Fruit fly (Drosophila melanogaster) whole organism, embryonic: ENCODE data around the gene CSN5.

ENCODE experiments used
- CG10274 ChIP-seq: fragments of 200-800 bp; sonication (Bioruptor generic); optimal IDR thresholded peaks from 3 replicates; lab custom pipeline; 2017; ENCODE audit warnings: missing biosample characterization, mild to moderate bottlenecking, missing genetic modification characterization
- CG18011 ChIP-seq: fragments of 200-800 bp; sonication (Bioruptor generic); optimal IDR thresholded peaks from 2 replicates; lab custom pipeline; 2017; ENCODE audit warnings: missing biosample characterization, missing genetic modification characterization, mild to moderate bottlenecking, moderate library complexity, missing genotype
- CG4820 ChIP-seq: fragments of 200-800 bp; sonication (Bioruptor generic); optimal IDR thresholded peaks from 3 replicates; lab custom pipeline; 2016; ENCODE audit warnings: missing biosample characterization, missing genetic modification characterization
- Mes4 ChIP-seq: fragments of 200-800 bp; sonication (Bioruptor generic); optimal IDR thresholded peaks from 2 replicates; lab custom pipeline; 2016; ENCODE audit warnings: missing biosample characterization, missing genetic modification characterization
- Scr ChIP-seq: fragments of 200-800 bp; sonication (Bioruptor generic); IDR thresholded peaks from 2 replicates; pipeline ENCODE4 v1.3.6; 2022; ENCODE audit warnings: missing biosample characterization, missing genetic modification characterization; ENCODE audit not compliant: partially characterized antibody
- chif ChIP-seq, 2 experiments: fragments of 200-800 bp; sonication (Bioruptor generic); optimal IDR thresholded peaks; 3 replicates each; lab custom pipeline; 2016; ENCODE audit warnings: missing biosample characterization in 2 of 2, missing genetic modification characterization in 2 of 2
- esg ChIP-seq: fragments of 200-800 bp; sonication (Bioruptor generic); conservative IDR thresholded peaks from 2 replicates; pipeline ENCODE4 v1.3.6; 2022; ENCODE audit warnings: missing biosample characterization, missing genetic modification characterization
- jing ChIP-seq: fragments of 200-800 bp; sonication (Bioruptor generic); optimal IDR thresholded peaks from 2 replicates; lab custom pipeline; 2018; ENCODE audit warnings: missing biosample characterization, mild to moderate bottlenecking, missing genetic modification characterization
- kah ChIP-seq: fragments of 200-800 bp; sonication (Bioruptor generic); optimal IDR thresholded peaks from 2 replicates; lab custom pipeline; 2018; ENCODE audit warnings: missing biosample characterization, mild to moderate bottlenecking, missing genetic modification characterization
- knrl ChIP-seq: fragments of 200-800 bp; sonication (Bioruptor generic); IDR thresholded peaks from 3 replicates; pipeline ENCODE4 v1.3.6; 2022; ENCODE audit warnings: missing biosample characterization, missing genetic modification characterization; ENCODE audit not compliant: partially characterized antibody
- prd ChIP-seq, 3 experiments: fragments of >200 bp in 2 of 3; fragments of 200-800 bp in 1 of 3; sonication (Bioruptor generic) in 1 of 3; optimal IDR thresholded peaks in 2 of 3; IDR thresholded peaks in 1 of 3; 2 replicates in 2 of 3; 3 replicates in 1 of 3; pipeline versions ENCODE4 v1.3.6 to Lab custom; 2017 to 2022; ENCODE audit warnings: missing biosample characterization in 1 of 3, missing genetic modification characterization in 1 of 3

- TF ChIP-seq jing (GFP tag; lab: Kevin White, UChicago) (no peak), kah (GFP tag; lab: Kevin White, UChicago) (no peak), CG18011 (GFP tag; lab: Kevin White, UChicago) (no peak), Scr (GFP tag; lab: Robert Waterston, UW) (no peak), knrl (GFP tag; lab: Robert Waterston, UW) (no peak), CG4820 (GFP tag; lab: Kevin White, UChicago) (no peak), CG10274 (GFP tag; lab: Kevin White, UChicago) (no peak), chif (GFP tag; optimal IDR thresholded peaks at IDR 0.05; lab: Kevin White, UChicago) (no peak), esg (GFP tag; lab: Robert Waterston, UW) (no peak), Mes4 (no peak), prd (optimal IDR thresholded peaks at IDR 0.05; lab: Kevin White, UChicago) (no peak), prd (GFP tag; IDR thresholded peaks at IDR 0.05; lab: Robert Waterston, UW) (no peak)
Observed at dm6 chr3R:16485487-16486233, 15.8 kb downstream of the CSN5 start.
